Worm (Caenorhabditis elegans) whole organism, L4 larva: ENCODE data around the gene ZK892.6.
A peak's percentile ranks its signal among the peaks of the same experiment; 100 is the strongest.

Experiments
- F26F4.8 ChIP-seq: fragments of 200-800 bp; sonication (Bioruptor generic); conservative IDR thresholded peaks from 2 replicates; pipeline ENCODE4 v1.3.6; 2022; ENCODE audit warnings: missing genetic modification characterization, missing compliant biosample characterization
- F37D6.2 ChIP-seq: sonication (generic microtip); optimal IDR thresholded peaks from 2 replicates; lab custom pipeline; 2016; ENCODE audit warnings: mild to moderate bottlenecking, missing genetic modification characterization, missing compliant biosample characterization
- F49E8.2 ChIP-seq: sonication (generic microtip); optimal IDR thresholded peaks from 2 replicates; lab custom pipeline; 2016; ENCODE audit warnings: missing compliant biosample characterization, mild to moderate bottlenecking, missing genetic modification characterization, borderline replicate concordance
- R02D3.7 ChIP-seq: fragments of 150-350 bp; sonication (generic microtip); optimal IDR thresholded peaks from 3 replicates; lab custom pipeline; 2014; ENCODE audit warnings: missing biosample characterization, missing genetic modification characterization
- T20F7.1 ChIP-seq: fragments of 200-800 bp; sonication (Bioruptor generic); optimal IDR thresholded peaks from 2 replicates; lab custom pipeline; 2018; ENCODE audit warnings: mild to moderate bottlenecking, missing genetic modification characterization, missing compliant biosample characterization
- T26A8.4 ChIP-seq: fragments of 200-800 bp; sonication (Bioruptor generic); IDR thresholded peaks from 2 replicates; pipeline ENCODE4 v1.3.6; 2022; ENCODE audit warnings: missing genetic modification characterization, missing compliant biosample characterization
- Y75B8A.6 ChIP-seq: fragments of 200-800 bp; sonication (Bioruptor generic); IDR thresholded peaks from 2 replicates; pipeline ENCODE4 v1.3.6; 2022; ENCODE audit warnings: missing genetic modification reagents, missing genetic modification characterization, missing compliant biosample characterization
- ZK337.2 ChIP-seq: fragments of 200-800 bp; sonication (Bioruptor generic); IDR thresholded peaks from 2 replicates; pipeline ENCODE4 v1.3.6; 2022; ENCODE audit warnings: missing genetic modification reagents, missing genetic modification characterization, missing compliant biosample characterization
- arid-1 ChIP-seq: fragments of 200-800 bp; sonication (Bioruptor generic); conservative IDR thresholded peaks from 2 replicates; pipeline ENCODE4 v1.3.6; 2022; ENCODE audit warnings: missing genetic modification reagents, missing genetic modification characterization, missing compliant biosample characterization
- ceh-20 ChIP-seq: fragments of 200-800 bp; sonication (Bioruptor generic); IDR thresholded peaks from 2 replicates; pipeline ENCODE4 v1.3.6; 2022; ENCODE audit warnings: missing genetic modification reagents, missing genetic modification characterization, missing compliant biosample characterization
- ceh-28 ChIP-seq: fragments of 150-350 bp; optimal IDR thresholded peaks from 2 replicates; lab custom pipeline; 2014; ENCODE audit warnings: missing biosample characterization, missing genetic modification reagents, missing genetic modification characterization
- ceh-62 ChIP-seq: sonication (generic microtip); optimal IDR thresholded peaks from 2 replicates; lab custom pipeline; 2017; ENCODE audit warnings: missing biosample characterization, missing genetic modification characterization
- ces-1 ChIP-seq: fragments of 150-350 bp; sonication (generic microtip); optimal IDR thresholded peaks from 4 replicates; lab custom pipeline; 2014; ENCODE audit warnings: missing biosample characterization, missing genetic modification reagents, missing genetic modification characterization
- daf-12 ChIP-seq: fragments of 150-350 bp; optimal IDR thresholded peaks from 2 replicates; lab custom pipeline; 2014; ENCODE audit warnings: missing biosample characterization, missing genetic modification reagents, missing genetic modification characterization
- dmd-8 ChIP-seq: fragments of 200-800 bp; sonication (Bioruptor generic); IDR thresholded peaks from 2 replicates; pipeline ENCODE4 v1.3.6; 2022; ENCODE audit warnings: missing genetic modification characterization, missing compliant biosample characterization
- dpl-1 ChIP-seq: fragments of 150-350 bp; optimal IDR thresholded peaks from 2 replicates; lab custom pipeline; 2014; ENCODE audit warnings: missing biosample characterization, missing genetic modification reagents, missing genetic modification characterization
- duxl-1 ChIP-seq: sonication (generic microtip); optimal IDR thresholded peaks from 2 replicates; lab custom pipeline; 2016; ENCODE audit warnings: mild to moderate bottlenecking, missing genetic modification characterization, moderate library complexity, missing compliant biosample characterization; ENCODE audit not compliant: poor library complexity
- fos-1 ChIP-seq: fragments of 150-350 bp; optimal IDR thresholded peaks from 2 replicates; lab custom pipeline; 2014; ENCODE audit warnings: missing biosample characterization, missing genetic modification characterization
- gei-8 ChIP-seq: fragments of 200-800 bp; sonication (Bioruptor generic); optimal IDR thresholded peaks from 2 replicates; lab custom pipeline; 2018; ENCODE audit warnings: mild to moderate bottlenecking, missing genetic modification characterization, missing compliant biosample characterization
- hlh-11 ChIP-seq: fragments of 200-800 bp; sonication (Bioruptor generic); optimal IDR thresholded peaks from 2 replicates; lab custom pipeline; 2018; ENCODE audit warnings: mild to moderate bottlenecking, missing genetic modification characterization, missing compliant biosample characterization
- hmg-1.1 ChIP-seq: fragments of 200-800 bp; sonication (Bioruptor generic); IDR thresholded peaks from 2 replicates; pipeline ENCODE4 v1.3.6; 2022; ENCODE audit warnings: missing genetic modification reagents, missing genetic modification characterization, missing compliant biosample characterization
- jun-1 ChIP-seq: fragments of 150-350 bp; optimal IDR thresholded peaks from 2 replicates; lab custom pipeline; 2014; ENCODE audit warnings: missing biosample characterization, missing genetic modification reagents, missing genetic modification characterization
- lim-7 ChIP-seq: fragments of 200-800 bp; sonication (Bioruptor generic); IDR thresholded peaks from 2 replicates; pipeline ENCODE4 v1.3.6; 2022; ENCODE audit warnings: missing genetic modification characterization, missing compliant biosample characterization
- lin-1 ChIP-seq: fragments of 200-800 bp; sonication (Bioruptor generic); IDR thresholded peaks from 2 replicates; pipeline ENCODE4 v1.3.6; 2022; ENCODE audit warnings: missing genetic modification reagents, missing genetic modification characterization, missing compliant biosample characterization
- lin-13 ChIP-seq: fragments of 150-350 bp; optimal IDR thresholded peaks from 2 replicates; lab custom pipeline; 2014; ENCODE audit warnings: missing biosample characterization, missing genetic modification reagents, missing genetic modification characterization
- lin-38 ChIP-seq: fragments of 200-800 bp; sonication (Bioruptor generic); IDR thresholded peaks from 2 replicates; pipeline ENCODE4 v1.3.6; 2022; ENCODE audit warnings: missing genetic modification reagents, missing genetic modification characterization, missing compliant biosample characterization
- lir-3 ChIP-seq: sonication (generic microtip); optimal IDR thresholded peaks from 2 replicates; lab custom pipeline; 2016; ENCODE audit warnings: mild to moderate bottlenecking, missing genetic modification characterization, missing compliant biosample characterization
- lsy-2 ChIP-seq, 2 experiments: fragments of 150-350 bp in 1 of 2; sonication (generic microtip) in 1 of 2; optimal IDR thresholded peaks; 2 replicates each; lab custom pipeline; 2014 to 2017; ENCODE audit warnings: missing biosample characterization in 2 of 2, missing genetic modification characterization in 2 of 2
- madf-9 ChIP-seq: fragments of 200-800 bp; sonication (Bioruptor generic); conservative IDR thresholded peaks from 2 replicates; pipeline ENCODE4 v1.3.6; 2022; ENCODE audit warnings: missing genetic modification reagents, missing genetic modification characterization, missing compliant biosample characterization
- mdl-1 ChIP-seq, 2 experiments: fragments of 150-350 bp in 1 of 2; sonication (generic microtip) in 1 of 2; optimal IDR thresholded peaks; 2 replicates each; lab custom pipeline; 2014 to 2017; ENCODE audit warnings: missing biosample characterization in 2 of 2, missing genetic modification characterization in 2 of 2
- nhr-10 ChIP-seq: fragments of 150-350 bp; optimal IDR thresholded peaks from 2 replicates; lab custom pipeline; 2014; ENCODE audit warnings: missing biosample characterization, missing genetic modification characterization
- nhr-237 ChIP-seq: sonication (generic microtip); optimal IDR thresholded peaks from 2 replicates; lab custom pipeline; 2017; ENCODE audit warnings: missing biosample characterization, missing genetic modification characterization
- nhr-25 ChIP-seq: sonication (generic microtip); optimal IDR thresholded peaks from 2 replicates; lab custom pipeline; 2017; ENCODE audit warnings: missing genetic modification characterization, mild to moderate bottlenecking, missing compliant biosample characterization, antibody characterized with exemption, moderate library complexity, borderline replicate concordance; ENCODE audit not compliant: insufficient read depth
- nhr-28 ChIP-seq: fragments of 150-350 bp; optimal IDR thresholded peaks from 2 replicates; lab custom pipeline; 2014; ENCODE audit warnings: missing biosample characterization, missing genetic modification characterization
- nhr-42 ChIP-seq: fragments of 200-800 bp; sonication (Bioruptor generic); IDR thresholded peaks from 2 replicates; pipeline ENCODE4 v1.3.6; 2022; ENCODE audit warnings: missing genetic modification characterization, missing compliant biosample characterization
- nhr-48 ChIP-seq: sonication (generic microtip); optimal IDR thresholded peaks from 2 replicates; lab custom pipeline; 2016; ENCODE audit warnings: mild to moderate bottlenecking, missing genetic modification characterization, missing compliant biosample characterization
- pqm-1 ChIP-seq: sonication (generic microtip); optimal IDR thresholded peaks from 2 replicates; lab custom pipeline; 2017; ENCODE audit warnings: missing biosample characterization, missing genetic modification characterization
- rbr-2 ChIP-seq: sonication (generic microtip); optimal IDR thresholded peaks from 2 replicates; lab custom pipeline; 2016; ENCODE audit warnings: missing genotype, missing genetic modification characterization, missing compliant biosample characterization
- saeg-2 ChIP-seq: fragments of 200-800 bp; sonication (Bioruptor generic); IDR thresholded peaks from 2 replicates; pipeline ENCODE4 v1.3.6; 2022; ENCODE audit warnings: missing genetic modification reagents, missing genetic modification characterization, missing compliant biosample characterization
- sdz-12 ChIP-seq: fragments of 200-800 bp; sonication (Bioruptor generic); optimal IDR thresholded peaks from 2 replicates; lab custom pipeline; 2018; ENCODE audit warnings: mild to moderate bottlenecking, missing genetic modification characterization, missing compliant biosample characterization
- set-16 ChIP-seq: fragments of 200-800 bp; sonication (Bioruptor generic); IDR thresholded peaks from 2 replicates; pipeline ENCODE4 v1.3.6; 2022; ENCODE audit warnings: missing genetic modification reagents, missing genetic modification characterization, missing compliant biosample characterization
- snpc-4 ChIP-seq: fragments of 150-350 bp; optimal IDR thresholded peaks from 2 replicates; lab custom pipeline; 2014; ENCODE audit warnings: missing biosample characterization, missing genetic modification characterization
- spr-3 ChIP-seq: fragments of 200-800 bp; sonication (Bioruptor generic); optimal IDR thresholded peaks from 2 replicates; lab custom pipeline; 2018; ENCODE audit warnings: mild to moderate bottlenecking, missing genetic modification characterization, missing compliant biosample characterization
- tag-97 ChIP-seq: fragments of 200-800 bp; sonication (Bioruptor generic); IDR thresholded peaks from 2 replicates; pipeline ENCODE4 v1.3.6; 2022; ENCODE audit warnings: missing genetic modification characterization, missing compliant biosample characterization
- unc-39 ChIP-seq: sonication (generic microtip); optimal IDR thresholded peaks from 2 replicates; lab custom pipeline; 2017; ENCODE audit warnings: missing biosample characterization, missing genetic modification characterization
- unc-62 ChIP-seq, 3 experiments: fragments of 150-350 bp in 1 of 3; sonication (generic microtip); optimal IDR thresholded peaks in 2 of 3; peaks in 1 of 3; 1 replicate in 1 of 3; 2 replicates in 2 of 3; lab custom pipeline; 2014 to 2017; ENCODE audit warnings: missing biosample characterization in 3 of 3, missing genetic modification characterization in 3 of 3, missing genetic modification reagents in 3 of 3, missing genotype in 1 of 3
- zag-1 ChIP-seq: fragments of 150-350 bp; optimal IDR thresholded peaks from 2 replicates; lab custom pipeline; 2014; ENCODE audit warnings: missing biosample characterization, missing genetic modification characterization
- ztf-11 ChIP-seq: fragments of 150-350 bp; optimal IDR thresholded peaks from 2 replicates; lab custom pipeline; 2014; ENCODE audit warnings: missing biosample characterization, missing genetic modification characterization
- ztf-7 ChIP-seq: fragments of 150-350 bp; optimal IDR thresholded peaks from 2 replicates; lab custom pipeline; 2014; ENCODE audit warnings: missing biosample characterization, missing genetic modification characterization

ZK892.6 gene

DNA sequence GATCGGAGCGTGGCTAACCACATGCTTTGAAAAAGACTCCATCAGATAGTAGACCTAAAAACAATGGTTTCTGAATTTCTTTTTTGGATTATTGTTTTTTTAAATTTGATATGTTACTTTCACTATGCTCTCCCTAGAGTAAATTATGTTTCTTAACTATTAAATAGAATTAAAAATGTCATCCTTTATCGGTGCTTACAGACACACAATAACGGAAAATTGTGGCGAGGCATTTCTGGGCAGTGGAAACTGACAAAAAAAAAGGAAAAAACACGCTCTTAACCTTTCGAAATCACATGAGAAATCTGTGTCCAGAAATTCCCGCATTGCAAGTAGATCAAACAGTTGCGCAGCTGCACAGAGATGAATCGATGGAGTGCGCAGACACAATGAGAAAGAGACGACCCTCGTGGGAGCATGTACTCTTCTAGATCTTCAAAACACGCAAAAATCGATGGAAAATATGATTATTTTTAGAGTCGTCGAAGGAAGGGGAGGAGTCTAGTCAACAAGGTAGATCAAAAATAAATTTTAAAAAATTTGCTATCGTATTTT is at the start of gene ZK892.6:
Gene ZK892.6 (minus strand): TSS at position 51 of the 555 bp plus-strand sequence.
- TF ChIP-seq lin-38 (GFP tag; lab: Robert Waterston, UW) (no peak), lin-1 (GFP tag; lab: Robert Waterston, UW) (no peak)

DNA sequence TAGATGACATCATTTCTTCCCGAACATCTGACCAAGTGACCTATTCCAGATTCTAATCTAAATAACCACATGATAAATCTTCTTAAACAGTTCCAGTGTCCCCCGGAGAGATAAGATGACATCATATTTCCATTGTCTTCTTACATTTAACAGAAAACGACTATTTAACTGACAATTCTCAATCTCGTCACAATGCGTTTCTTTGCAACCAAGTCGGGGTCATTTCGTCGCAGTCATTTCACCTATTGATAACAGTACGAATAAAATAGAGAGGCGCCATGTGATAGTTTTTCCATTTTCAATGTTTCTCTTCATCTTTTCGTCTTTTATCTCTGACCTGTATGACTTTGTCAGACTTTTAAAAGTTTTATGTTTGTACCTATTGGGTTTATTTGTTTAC is 49.1 kb upstream of the ZK892.6 start:
- TF ChIP-seq set-16 (GFP tag; lab: Robert Waterston, UW) (no peak), saeg-2 (GFP tag; lab: Robert Waterston, UW) (no peak), ceh-62 (no peak), hmg-1.1 (GFP tag; lab: Robert Waterston, UW) (no peak), daf-12 (tag; lab: Kevin White, UChicago) (no peak), spr-3 (GFP tag; lab: Kevin White, UChicago) (no peak), unc-39 (tag; lab: Kevin White, UChicago) (no peak), lim-7 (GFP tag; lab: Robert Waterston, UW) (no peak), F37D6.2 (no peak), F26F4.8 (GFP tag; lab: Robert Waterston, UW) (no peak), ceh-28 (no peak), nhr-10 (tag; lab: Kevin White, UChicago) (peak; percentile 35), gei-8 (GFP tag; lab: Kevin White, UChicago) (no peak), Y75B8A.6 (no peak), fos-1 (tag; lab: Kevin White, UChicago) (no peak), ztf-11 (tag; lab: Kevin White, UChicago) (no peak), zag-1 (tag; lab: Kevin White, UChicago) (no peak), nhr-28 (tag; lab: Kevin White, UChicago) (peak; percentile 56), lsy-2 (tag; optimal IDR thresholded peaks at IDR 0.05; lab: Kevin White, UChicago) (peak in 1 of 2 experiments; percentile 58), hlh-11 (tag; lab: Kevin White, UChicago) (peak; percentile 81), mdl-1 (tag; optimal IDR thresholded peaks at IDR 0.05; lab: Kevin White, UChicago) (peak in 1 of 2 experiments; percentile 54), duxl-1 (tag; lab: Kevin White, UChicago) (no peak), ceh-20 (GFP tag; lab: Robert Waterston, UW) (no peak), ZK337.2 (GFP tag; lab: Robert Waterston, UW) (no peak), arid-1 (GFP tag; lab: Robert Waterston, UW) (no peak), nhr-25 (tag; lab: Kevin White, UChicago) (peak; percentile 75), sdz-12 (GFP tag; lab: Kevin White, UChicago) (no peak), snpc-4 (tag; lab: Kevin White, UChicago) (no peak), nhr-237 (tag; lab: Kevin White, UChicago) (no peak), lir-3 (tag; lab: Kevin White, UChicago) (no peak), lin-13 (GFP tag; lab: Kevin White, UChicago) (no peak), rbr-2 (no peak), jun-1 (no peak), madf-9 (GFP tag; lab: Robert Waterston, UW) (no peak), nhr-48 (tag; lab: Kevin White, UChicago) (peak; percentile 62), T26A8.4 (GFP tag; lab: Robert Waterston, UW) (no peak), unc-62 (GFP tag; optimal IDR thresholded peaks at IDR 0.05 in 1 of 2; lab: Kevin White, UChicago) (peak in 1 of 2 experiments; percentile 53), unc-62 (tag; optimal IDR thresholded peaks at IDR 0.05; lab: Kevin White, UChicago) (no peak), R02D3.7 (no peak), tag-97 (GFP tag; lab: Robert Waterston, UW) (no peak), lin-38 (GFP tag; lab: Robert Waterston, UW) (no peak), pqm-1 (no peak), F49E8.2 (tag; lab: Kevin White, UChicago) (no peak), ztf-7 (tag; lab: Kevin White, UChicago) (no peak), ces-1 (GFP tag; lab: Kevin White, UChicago) (no peak), dpl-1 (GFP tag; lab: Kevin White, UChicago) (no peak), T20F7.1 (GFP tag; lab: Kevin White, UChicago) (peak; percentile 15), nhr-42 (GFP tag; lab: Robert Waterston, UW) (no peak), dmd-8 (no peak)
